ENCODE assay signal across 1 fruit fly cellular context in the genomic region with DNA sequence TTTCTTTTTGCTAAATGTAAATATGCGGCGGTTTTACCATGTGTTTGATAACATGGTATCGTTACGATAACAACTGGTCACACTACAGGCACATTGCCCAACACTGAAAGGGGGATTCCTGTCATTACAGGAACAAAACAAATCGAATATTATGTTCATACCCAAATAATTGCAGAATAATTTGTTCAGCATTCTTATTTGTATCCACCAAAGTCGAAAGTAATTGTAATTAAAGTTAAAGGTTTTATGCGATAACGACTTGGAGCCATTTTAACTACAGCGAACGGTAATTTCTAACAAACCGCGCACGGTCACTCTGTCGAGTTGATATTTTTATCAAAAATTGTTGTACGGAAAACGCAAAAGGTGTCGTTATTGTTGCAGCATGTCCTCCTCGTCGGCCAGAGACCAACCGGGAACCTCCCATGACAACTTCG.
TF ChIP-seq lines count a peak whose summit lies in the region.

A gene (minus strand): TSS at position 72 of the 437 bp plus-strand sequence.
A gene (plus strand): TSS at position 296 of the 437 bp plus-strand sequence.

TF ChIP-seq in whole organism, embryonic, 481 proteins besides CTCF, POLR2A, EP300 and RAD21 (continued from another document and continues in another):
- TF ChIP-seq gce (GFP tag; IDR thresholded peaks at IDR 0.05; lab: Robert Waterston, UW) (no peak; the same call in 2 of the 3 replicates), onecut (GFP tag; IDR thresholded peaks at IDR 0.05; lab: Robert Waterston, UW) (no peak), eyg (GFP tag; optimal IDR thresholded peaks at IDR 0.05; lab: Kevin White, UChicago) (peak; percentile 65), da (GFP tag; optimal IDR thresholded peaks at IDR 0.05; lab: Kevin White, UChicago) (peak; percentile 71), prd (optimal IDR thresholded peaks at IDR 0.05; lab: Kevin White, UChicago) (no peak), prd (GFP tag; IDR thresholded peaks at IDR 0.05; lab: Robert Waterston, UW) (peak; percentile 74), vfl (GFP tag; optimal IDR thresholded peaks at IDR 0.05; lab: Kevin White, UChicago) (peak; percentile 69), crc (GFP tag; optimal IDR thresholded peaks at IDR 0.05; lab: Kevin White, UChicago) (peak; percentile 64), Awh (GFP tag; IDR thresholded peaks at IDR 0.05; lab: Robert Waterston, UW) (peak; percentile 18; the same call in 1 of the 2 replicates), HmgD (GFP tag; optimal IDR thresholded peaks at IDR 0.05; lab: Kevin White, UChicago) (peak; percentile 86), Sry-δ (GFP tag; optimal IDR thresholded peaks at IDR 0.05; lab: Kevin White, UChicago) (peak; percentile 78), MESR4 (GFP tag; optimal IDR thresholded peaks at IDR 0.05; lab: Kevin White, UChicago) (peak; percentile 83), CG11456 (GFP tag; IDR thresholded peaks at IDR 0.05; lab: Robert Waterston, UW) (no peak), ssp (GFP tag; IDR thresholded peaks at IDR 0.05; lab: Robert Waterston, UW) (peak; percentile 51; the same call in 1 of the 2 replicates), CG17568 (GFP tag; optimal IDR thresholded peaks at IDR 0.05; lab: Kevin White, UChicago) (no peak), CG12769 (tag; optimal IDR thresholded peaks at IDR 0.05; lab: Kevin White, UChicago) (no peak), yki (optimal IDR thresholded peaks at IDR 0.05; lab: Kevin White, UChicago) (no peak), grn (GFP tag; optimal IDR thresholded peaks at IDR 0.05; lab: Kevin White, UChicago) (peak; percentile 20), sens-2 (GFP tag; IDR thresholded peaks at IDR 0.05; lab: Robert Waterston, UW) (no peak), trem (tag; optimal IDR thresholded peaks at IDR 0.05; lab: Kevin White, UChicago) (peak; percentile 90), z (GFP tag; IDR thresholded peaks at IDR 0.05; lab: Robert Waterston, UW) (no peak), CG13287 (GFP tag; IDR thresholded peaks at IDR 0.05; lab: Robert Waterston, UW; ENCODE audit: partially characterized antibody) (peak; percentile 71), slbo (GFP tag; IDR thresholded peaks at IDR 0.05; lab: Robert Waterston, UW) (peak; percentile 84), CG8089 (GFP tag; optimal IDR thresholded peaks at IDR 0.05; lab: Kevin White, UChicago) (peak; percentile 67), bab2 (GFP tag; optimal IDR thresholded peaks at IDR 0.05; lab: Kevin White, UChicago) (peak; percentile 71), hbn (GFP tag; IDR thresholded peaks at IDR 0.05; lab: Robert Waterston, UW; ENCODE audit: partially characterized antibody) (peak; percentile 34; the same call in 1 of the 2 replicates), tin (GFP tag; optimal IDR thresholded peaks at IDR 0.05; lab: Kevin White, UChicago) (peak; percentile 73), CG16863 (GFP tag; optimal IDR thresholded peaks at IDR 0.05; lab: Kevin White, UChicago) (peak; percentile 76), danr (GFP tag; IDR thresholded peaks at IDR 0.05; lab: Robert Waterston, UW) (0 out of 2 replicates have a peak, but pooled peaks have one; percentile 23), CG7987 (GFP tag; optimal IDR thresholded peaks at IDR 0.05; lab: Kevin White, UChicago) (peak; percentile 64), CG15269 (tag; optimal IDR thresholded peaks at IDR 0.05; lab: Kevin White, UChicago) (peak; percentile 75), slou (GFP tag; optimal IDR thresholded peaks at IDR 0.05; lab: Kevin White, UChicago) (no peak), CG32767 (GFP tag; IDR thresholded peaks at IDR 0.05; lab: Robert Waterston, UW) (peak; percentile 32; the same call in 1 of the 2 replicates), Nf-YC (tag; optimal IDR thresholded peaks at IDR 0.05; lab: Kevin White, UChicago) (peak; percentile 53), CG9215 (GFP tag; IDR thresholded peaks at IDR 0.05; lab: Robert Waterston, UW) (peak; percentile 57; the same call in 1 of the 2 replicates), Hmx (GFP tag; optimal IDR thresholded peaks at IDR 0.05; lab: Kevin White, UChicago) (peak; percentile 46), BtbVII (GFP tag; optimal IDR thresholded peaks at IDR 0.05; lab: Kevin White, UChicago) (peak; percentile 44), CG3847 (GFP tag; IDR thresholded peaks at IDR 0.05; lab: Robert Waterston, UW) (peak; percentile 82), CG33557 (GFP tag; optimal IDR thresholded peaks at IDR 0.05; lab: Kevin White, UChicago) (peak; percentile 49), gsb-n (tag; optimal IDR thresholded peaks at IDR 0.05; lab: Kevin White, UChicago) (peak; percentile 50), CG1603 (tag; optimal IDR thresholded peaks at IDR 0.05; lab: Kevin White, UChicago) (peak; percentile 94), CG12744 (GFP tag; optimal IDR thresholded peaks at IDR 0.05; lab: Kevin White, UChicago) (peak; percentile 1), CG2116 (GFP tag; optimal IDR thresholded peaks at IDR 0.05; lab: Kevin White, UChicago) (peak; percentile 69), ttk (GFP tag; IDR thresholded peaks at IDR 0.05; lab: Robert Waterston, UW) (peak; percentile 52), pan (optimal IDR thresholded peaks at IDR 0.05; lab: Kevin White, UChicago) (no peak), pan (GFP tag; optimal IDR thresholded peaks at IDR 0.05 in 1 of 2, IDR thresholded peaks at IDR 0.05 in 1 of 2) (peak in 1 of 2 experiments; percentile 74), Xrp1 (GFP tag; IDR thresholded peaks at IDR 0.05; lab: Robert Waterston, UW) (peak; percentile 62; the same call in 1 of the 2 replicates), Lim3 (GFP tag; IDR thresholded peaks at IDR 0.05; lab: Robert Waterston, UW) (no peak), ATbp (GFP tag; optimal IDR thresholded peaks at IDR 0.05; lab: Kevin White, UChicago) (no peak), crol (GFP tag; IDR thresholded peaks at IDR 0.05; lab: Robert Waterston, UW) (no peak), CG9817 (tag; optimal IDR thresholded peaks at IDR 0.05; lab: Kevin White, UChicago) (peak; percentile 66), gem (tag; optimal IDR thresholded peaks at IDR 0.05; lab: Kevin White, UChicago) (peak; percentile 78), slp2 (GFP tag; optimal IDR thresholded peaks at IDR 0.05; lab: Kevin White, UChicago) (peak; percentile 60), en (GFP tag; optimal IDR thresholded peaks at IDR 0.05; lab: Kevin White, UChicago) (peak; percentile 35), cad (GFP tag; optimal IDR thresholded peaks at IDR 0.05; lab: Kevin White, UChicago) (no peak), unc-4 (GFP tag; IDR thresholded peaks at IDR 0.05; lab: Robert Waterston, UW; ENCODE audit: partially characterized antibody) (peak; percentile 58; the same call in 1 of the 2 replicates), Hr78 (GFP tag; optimal IDR thresholded peaks at IDR 0.05; lab: Kevin White, UChicago) (no peak), Mad (GFP tag; optimal IDR thresholded peaks at IDR 0.05; lab: Kevin White, UChicago) (peak; percentile 65), CG10565 (GFP tag; optimal IDR thresholded peaks at IDR 0.05; lab: Kevin White, UChicago) (no peak), CG8359 (GFP tag; optimal IDR thresholded peaks at IDR 0.05; lab: Kevin White, UChicago; ENCODE audit: borderline replicate concordance) (no peak), dmrt11E (tag; optimal IDR thresholded peaks at IDR 0.05; lab: Kevin White, UChicago) (peak; percentile 64), Gsc (GFP tag; IDR thresholded peaks at IDR 0.05; lab: Robert Waterston, UW) (no peak), CG4854 (GFP tag; optimal IDR thresholded peaks at IDR 0.05; lab: Kevin White, UChicago) (peak; percentile 67), rib (GFP tag; IDR thresholded peaks at IDR 0.05; lab: Robert Waterston, UW) (no peak), CG3065 (GFP tag; optimal IDR thresholded peaks at IDR 0.05; lab: Kevin White, UChicago) (peak; percentile 54), CG2120 (GFP tag; optimal IDR thresholded peaks at IDR 0.05; lab: Kevin White, UChicago) (peak; percentile 90), CG7786 (GFP tag; optimal IDR thresholded peaks at IDR 0.05; lab: Kevin White, UChicago) (peak; percentile 81), knrl (GFP tag; IDR thresholded peaks at IDR 0.05; lab: Robert Waterston, UW; ENCODE audit: partially characterized antibody) (peak; percentile 49; the same call in 1 of the 3 replicates), CG31388 (GFP tag; optimal IDR thresholded peaks at IDR 0.05; lab: Kevin White, UChicago) (peak; percentile 54), CG32532 (GFP tag; IDR thresholded peaks at IDR 0.05; lab: Robert Waterston, UW) (peak; percentile 59; the same call in 1 of the 2 replicates), phol (tag; optimal IDR thresholded peaks at IDR 0.05; lab: Kevin White, UChicago) (peak; percentile 98), NC2α (GFP tag; optimal IDR thresholded peaks at IDR 0.05; lab: Kevin White, UChicago) (peak; percentile 67), pzg (GFP tag; optimal IDR thresholded peaks at IDR 0.05; lab: Kevin White, UChicago) (peak; percentile 91), Trl (optimal IDR thresholded peaks at IDR 0.05; lab: Kevin White, UChicago) (no peak), Trl (GFP tag; optimal IDR thresholded peaks at IDR 0.05; lab: Kevin White, UChicago) (peak; percentile 88), CG15011 (GFP tag; optimal IDR thresholded peaks at IDR 0.05; lab: Kevin White, UChicago) (no peak), CG13624 (GFP tag; optimal IDR thresholded peaks at IDR 0.05; lab: Kevin White, UChicago) (peak; percentile 89), chif (GFP tag; optimal IDR thresholded peaks at IDR 0.05; lab: Kevin White, UChicago) (peak; percentile 80 to 82), gt (GFP tag; IDR thresholded peaks at IDR 0.05; lab: Robert Waterston, UW) (no peak), CG8478 (optimal IDR thresholded peaks at IDR 0.05; lab: Kevin White, UChicago) (no peak), CG9932 (GFP tag; IDR thresholded peaks at IDR 0.05; lab: Robert Waterston, UW) (peak; percentile 69), CG1233 (GFP tag; optimal IDR thresholded peaks at IDR 0.05; lab: Kevin White, UChicago) (peak; percentile 49), dysf (GFP tag; IDR thresholded peaks at IDR 0.05; lab: Robert Waterston, UW) (peak; percentile 64), crp (GFP tag; optimal IDR thresholded peaks at IDR 0.05; lab: Kevin White, UChicago) (peak in 1 of 2 experiments; percentile 78), lbe (GFP tag; optimal IDR thresholded peaks at IDR 0.05; lab: Kevin White, UChicago) (peak; percentile 69), croc (GFP tag; conservative IDR thresholded peaks at IDR 0.05; lab: Robert Waterston, UW) (no peak), Mrtf (GFP tag; IDR thresholded peaks at IDR 0.05; lab: Robert Waterston, UW) (no peak), Atf3 (GFP tag; optimal IDR thresholded peaks at IDR 0.05; lab: Kevin White, UChicago) (peak; percentile 48), TFAM (GFP tag; optimal IDR thresholded peaks at IDR 0.05; lab: Kevin White, UChicago) (no peak), CG34422 (GFP tag; IDR thresholded peaks at IDR 0.05; lab: Robert Waterston, UW) (peak; percentile 34; the same call in 1 of the 3 replicates), Dfd (GFP tag; optimal IDR thresholded peaks at IDR 0.05; lab: Kevin White, UChicago) (no peak), fd64A (GFP tag; optimal IDR thresholded peaks at IDR 0.05; lab: Kevin White, UChicago) (no peak), CG10366 (GFP tag; IDR thresholded peaks at IDR 0.05; lab: Robert Waterston, UW) (peak; percentile 42; the same call in 1 of the 2 replicates), CG11093 (GFP tag; IDR thresholded peaks at IDR 0.05; lab: Robert Waterston, UW) (no peak), CG15479 (GFP tag; optimal IDR thresholded peaks at IDR 0.05; lab: Kevin White, UChicago) (peak; percentile 8), CrebB (tag; optimal IDR thresholded peaks at IDR 0.05; lab: Kevin White, UChicago) (peak; percentile 61), CG43689 (GFP tag; IDR thresholded peaks at IDR 0.05; lab: Robert Waterston, UW) (no peak), CG18262 (tag; optimal IDR thresholded peaks at IDR 0.05; lab: Kevin White, UChicago) (peak; percentile 64), CG4328 (GFP tag; optimal IDR thresholded peaks at IDR 0.05; lab: Kevin White, UChicago) (peak; percentile 42), Hand (GFP tag; optimal IDR thresholded peaks at IDR 0.05; lab: Kevin White, UChicago) (no peak), CG8281 (tag; optimal IDR thresholded peaks at IDR 0.05; lab: Kevin White, UChicago) (no peak), br (optimal IDR thresholded peaks at IDR 0.05; lab: Kevin White, UChicago) (no peak), Drgx (GFP tag; IDR thresholded peaks at IDR 0.05; lab: Robert Waterston, UW) (peak; percentile 47; the same call in 1 of the 2 replicates), CG9797 (GFP tag; optimal IDR thresholded peaks at IDR 0.05; lab: Kevin White, UChicago) (peak; percentile 98), Scr (GFP tag; IDR thresholded peaks at IDR 0.05; lab: Robert Waterston, UW; ENCODE audit: partially characterized antibody) (peak; percentile 52), inv (GFP tag; IDR thresholded peaks at IDR 0.05; lab: Robert Waterston, UW; ENCODE audit: partially characterized antibody) (no peak), pb (GFP tag; optimal IDR thresholded peaks at IDR 0.05; lab: Kevin White, UChicago) (peak; percentile 55), pum (GFP tag; optimal IDR thresholded peaks at IDR 0.05; lab: Kevin White, UChicago) (peak; percentile 78), CG18764 (GFP tag; optimal IDR thresholded peaks at IDR 0.05; lab: Kevin White, UChicago) (peak; percentile 73), Myb (GFP tag; optimal IDR thresholded peaks at IDR 0.05; lab: Kevin White, UChicago) (peak; percentile 85), CG11247 (GFP tag; IDR thresholded peaks at IDR 0.05; lab: Robert Waterston, UW) (0 out of 2 replicates have a peak, but pooled peaks have one; percentile 37), stwl (tag; optimal IDR thresholded peaks at IDR 0.05; lab: Kevin White, UChicago) (peak; percentile 88), CG10147 (GFP tag; optimal IDR thresholded peaks at IDR 0.05; lab: Kevin White, UChicago) (peak; percentile 58), Lpt (GFP tag; optimal IDR thresholded peaks at IDR 0.05; lab: Kevin White, UChicago) (no peak), CG5953 (GFP tag; IDR thresholded peaks at IDR 0.05; lab: Robert Waterston, UW) (no peak), p53 (GFP tag; optimal IDR thresholded peaks at IDR 0.05; lab: Kevin White, UChicago) (peak; percentile 48), CG10543 (GFP tag; optimal IDR thresholded peaks at IDR 0.05; lab: Kevin White, UChicago) (peak; percentile 25), Dek (tag; optimal IDR thresholded peaks at IDR 0.05; lab: Kevin White, UChicago) (peak; percentile 23), Ravus (GFP tag; IDR thresholded peaks at IDR 0.05; lab: Robert Waterston, UW) (no peak), oc (tag; optimal IDR thresholded peaks at IDR 0.05; lab: Kevin White, UChicago) (no peak), unpg (GFP tag; optimal IDR thresholded peaks at IDR 0.05; lab: Kevin White, UChicago) (peak; percentile 76), sc (optimal IDR thresholded peaks at IDR 0.05; lab: Kevin White, UChicago) (no peak), sc (GFP tag; optimal IDR thresholded peaks at IDR 0.05; lab: Kevin White, UChicago) (no peak), ap (GFP tag; IDR thresholded peaks at IDR 0.05; lab: Robert Waterston, UW) (no peak)
